Worm (Caenorhabditis elegans): Measurements from ENCODE around the gene T26C11.8.
A peak's percentile ranks its signal among the peaks of the same experiment; 100 is the strongest.

T26C11.8 gene

ce11 chrX:1860422-1860821 is at the start of gene T26C11.8:
Gene T26C11.8, plus strand, starts transcription at chrX:1860722.
- no peak for TF ChIP-seq W03F9.2 (tag; optimal IDR thresholded peaks at IDR 0.05)
- TF ChIP-seq dao-5 (tag; optimal IDR thresholded peaks at IDR 0.05), result no peak

- TF ChIP-seq dao-5 (tag; optimal IDR thresholded peaks at IDR 0.05) (no peak), W03F9.2 (tag; optimal IDR thresholded peaks at IDR 0.05) (no peak), him-1 (tag; optimal IDR thresholded peaks at IDR 0.05) (no peak)
Observed at ce11 chrX:1811436-1811835, 49.1 kb upstream of the T26C11.8 start, which contains the start of gene C14E2.3. Gene C14E2.3, minus strand, starts transcription at chrX:1811536.

- TF ChIP-seq W03F9.2 (tag; optimal IDR thresholded peaks at IDR 0.05) (no peak), him-1 (tag; optimal IDR thresholded peaks at IDR 0.05) (no peak), dao-5 (tag; optimal IDR thresholded peaks at IDR 0.05) (no peak)
Observed at ce11 chrX:1816106-1816505, 44.4 kb upstream of the T26C11.8 start, which contains the start of gene C14E2.7. Gene C14E2.7, plus strand, starts transcription at chrX:1816406.

ce11 chrX:1821235-1821634 is 39.3 kb upstream of the T26C11.8 start, which contains the start of gene C14E2.4:
Gene C14E2.4, minus strand, starts transcription at chrX:1821335.
- no peak for TF ChIP-seq him-1 (tag; optimal IDR thresholded peaks at IDR 0.05)
- no peak for TF ChIP-seq dao-5 (tag; optimal IDR thresholded peaks at IDR 0.05)
- no peak for TF ChIP-seq W03F9.2 (tag; optimal IDR thresholded peaks at IDR 0.05)

ce11 chrX:1825290-1825832 is 35.2 kb upstream of the T26C11.8 start, which contains the start of gene C14E2.5:
Gene C14E2.5, minus strand, starts transcription at chrX:1825340.
- no peak for TF ChIP-seq him-1 (tag; optimal IDR thresholded peaks at IDR 0.05)

ce11 chrX:1826166-1826565 is 34.4 kb upstream of the T26C11.8 start, which contains the start of gene C14E2.1:
Gene C14E2.1, plus strand, starts transcription at chrX:1826466.
- TF ChIP-seq him-1 (tag; optimal IDR thresholded peaks at IDR 0.05), result no peak
- TF ChIP-seq W03F9.2 (tag; optimal IDR thresholded peaks at IDR 0.05), result no peak
- TF ChIP-seq dao-5 (tag; optimal IDR thresholded peaks at IDR 0.05), result no peak

ce11 chrX:1829937-1830336 is 30.6 kb upstream of the T26C11.8 start, which contains the start of gene C14E2.6:
Gene C14E2.6, minus strand, starts transcription at chrX:1830037.
- TF ChIP-seq W03F9.2 (tag; optimal IDR thresholded peaks at IDR 0.05) (no peak), dao-5 (tag; optimal IDR thresholded peaks at IDR 0.05) (no peak), him-1 (tag; optimal IDR thresholded peaks at IDR 0.05) (no peak)

ce11 chrX:1830475-1830874 is 30.0 kb upstream of the T26C11.8 start:
- TF ChIP-seq him-1 (tag; optimal IDR thresholded peaks at IDR 0.05) (no peak), dao-5 (tag; optimal IDR thresholded peaks at IDR 0.05) (no peak), W03F9.2 (tag; optimal IDR thresholded peaks at IDR 0.05) (no peak)

- TF ChIP-seq dao-5 (tag; optimal IDR thresholded peaks at IDR 0.05), result peak; percentile 58
- peak; percentile 45 for TF ChIP-seq him-1 (tag; optimal IDR thresholded peaks at IDR 0.05)
- no peak for TF ChIP-seq W03F9.2 (tag; optimal IDR thresholded peaks at IDR 0.05)
Observed at ce11 chrX:1837703-1838102, 22.8 kb upstream of the T26C11.8 start.

ce11 chrX:1845493-1845892 is 15.0 kb upstream of the T26C11.8 start, which contains the start of gene T26C11.4:
Gene T26C11.4, minus strand, starts transcription at chrX:1845546.
- no peak for TF ChIP-seq dao-5 (tag; optimal IDR thresholded peaks at IDR 0.05)
- TF ChIP-seq him-1 (tag; optimal IDR thresholded peaks at IDR 0.05), result no peak
- TF ChIP-seq W03F9.2 (tag; optimal IDR thresholded peaks at IDR 0.05), result no peak

- no peak for TF ChIP-seq him-1 (tag; optimal IDR thresholded peaks at IDR 0.05)
Observed at ce11 chrX:1847685-1848084, 12.8 kb upstream of the T26C11.8 start.

- TF ChIP-seq him-1 (tag; optimal IDR thresholded peaks at IDR 0.05) (no peak), W03F9.2 (tag; optimal IDR thresholded peaks at IDR 0.05) (no peak), dao-5 (tag; optimal IDR thresholded peaks at IDR 0.05) (no peak)
Observed at ce11 chrX:1848575-1848974, 11.9 kb upstream of the T26C11.8 start, which contains the start of gene ceh-41. Gene ceh-41, minus strand, starts transcription at chrX:1848675.

- TF ChIP-seq W03F9.2 (tag; optimal IDR thresholded peaks at IDR 0.05) (no peak), him-1 (tag; optimal IDR thresholded peaks at IDR 0.05) (no peak), dao-5 (tag; optimal IDR thresholded peaks at IDR 0.05) (no peak)
Observed at ce11 chrX:1850525-1850924, 10.0 kb upstream of the T26C11.8 start.

- TF ChIP-seq dao-5 (tag; optimal IDR thresholded peaks at IDR 0.05), result no peak
- no peak for TF ChIP-seq him-1 (tag; optimal IDR thresholded peaks at IDR 0.05)
- no peak for TF ChIP-seq W03F9.2 (tag; optimal IDR thresholded peaks at IDR 0.05)
Observed at ce11 chrX:1852636-1853035, 7.9 kb upstream of the T26C11.8 start, which contains the start of gene ceh-21. Gene ceh-21, minus strand, starts transcription at chrX:1852736.

- TF ChIP-seq W03F9.2 (tag; optimal IDR thresholded peaks at IDR 0.05) (no peak), dao-5 (tag; optimal IDR thresholded peaks at IDR 0.05) (no peak)
Observed at ce11 chrX:1853596-1853995, 6.9 kb upstream of the T26C11.8 start, which contains the start of gene T26C11.9. Gene T26C11.9, minus strand, starts transcription at chrX:1853849.
